Worm (Caenorhabditis elegans) whole organism, young adult: Measurements from ENCODE around the gene F48F5.8.

Experiments used
- B0261.1 ChIP-seq: sonication (generic microtip); optimal IDR thresholded peaks from 2 replicates; lab custom pipeline; 2016; ENCODE audit warnings: mild to moderate bottlenecking, missing genetic modification characterization, moderate library complexity, missing compliant biosample characterization
- B0336.3 ChIP-seq: fragments of 200-800 bp; sonication (Bioruptor generic); IDR thresholded peaks from 2 replicates; pipeline ENCODE4 v1.3.6; 2022; ENCODE audit warnings: missing genetic modification characterization, missing compliant biosample characterization
- F37B4.10 ChIP-seq: fragments of 200-800 bp; sonication (Bioruptor generic); IDR thresholded peaks from 2 replicates; pipeline ENCODE4 v1.3.6; 2022; ENCODE audit warnings: missing genetic modification characterization, missing compliant biosample characterization
- F39B2.1 ChIP-seq: fragments of 200-800 bp; sonication (Bioruptor generic); IDR thresholded peaks from 2 replicates; pipeline ENCODE4 v1.3.6; 2022; ENCODE audit warnings: missing genetic modification reagents, missing genetic modification characterization, missing compliant biosample characterization
- F52B5.7 ChIP-seq: sonication (generic microtip); optimal IDR thresholded peaks from 2 replicates; lab custom pipeline; 2016; ENCODE audit warnings: mild to moderate bottlenecking, missing genetic modification characterization, missing compliant biosample characterization
- T07F8.4 ChIP-seq: sonication (generic microtip); optimal IDR thresholded peaks from 2 replicates; lab custom pipeline; 2016; ENCODE audit warnings: mild to moderate bottlenecking, missing genetic modification characterization, moderate library complexity, missing compliant biosample characterization
- T26A5.8 ChIP-seq: sonication (generic microtip); optimal IDR thresholded peaks from 2 replicates; lab custom pipeline; 2016; ENCODE audit warnings: missing genetic modification characterization, missing compliant biosample characterization
- Y53F4B.3 ChIP-seq: fragments of 200-800 bp; sonication (Bioruptor generic); IDR thresholded peaks from 2 replicates; pipeline ENCODE4 v1.3.6; 2022; ENCODE audit warnings: missing genetic modification reagents, missing genetic modification characterization, missing compliant biosample characterization
- Y53G8AR.9 ChIP-seq: fragments of 200-800 bp; sonication (Bioruptor generic); conservative IDR thresholded peaks from 2 replicates; pipeline ENCODE4 v1.3.6; 2022; ENCODE audit warnings: missing genetic modification reagents, missing genetic modification characterization, missing compliant biosample characterization
- Y79H2A.3 ChIP-seq: fragments of 200-800 bp; sonication (Bioruptor generic); conservative IDR thresholded peaks from 2 replicates; pipeline ENCODE4 v1.3.6; 2022; ENCODE audit warnings: missing genetic modification reagents, missing genetic modification characterization, missing compliant biosample characterization
- akir-1 ChIP-seq: fragments of 200-800 bp; sonication (Bioruptor generic); optimal IDR thresholded peaks from 2 replicates; lab custom pipeline; 2018; ENCODE audit warnings: mild to moderate bottlenecking, missing genetic modification characterization, moderate library complexity, missing compliant biosample characterization
- attf-3 ChIP-seq: fragments of 200-800 bp; sonication (Bioruptor generic); conservative IDR thresholded peaks from 2 replicates; pipeline ENCODE4 v1.3.6; 2022; ENCODE audit warnings: missing genetic modification reagents, missing genetic modification characterization, missing compliant biosample characterization
- bed-1 ChIP-seq: fragments of 200-800 bp; sonication (Bioruptor generic); IDR thresholded peaks from 2 replicates; pipeline ENCODE4 v1.3.6; 2022; ENCODE audit warnings: missing genetic modification reagents, missing genetic modification characterization, missing compliant biosample characterization
- ccch-3 ChIP-seq: fragments of 200-800 bp; sonication (Bioruptor generic); optimal IDR thresholded peaks from 2 replicates; lab custom pipeline; 2018; ENCODE audit warnings: mild to moderate bottlenecking, missing genetic modification characterization, missing compliant biosample characterization
- cebp-1 ChIP-seq, 2 experiments: fragments of 200-800 bp in 1 of 2; sonication (Bioruptor generic) in 1 of 2; sonication (generic microtip) in 1 of 2; IDR thresholded peaks in 1 of 2; optimal IDR thresholded peaks in 1 of 2; 2 replicates each; pipeline versions ENCODE4 v1.3.6 to Lab custom; 2017 to 2022; ENCODE audit warnings: missing compliant biosample characterization in 2 of 2, missing genetic modification characterization in 2 of 2, mild to moderate bottlenecking in 1 of 2, missing genetic modification reagents in 1 of 2, moderate library complexity in 1 of 2
- ceh-100 ChIP-seq: fragments of 200-800 bp; sonication (Bioruptor generic); IDR thresholded peaks from 2 replicates; pipeline ENCODE4 v1.3.6; 2022; ENCODE audit warnings: missing genetic modification reagents, missing genetic modification characterization, missing compliant biosample characterization
- ceh-27 ChIP-seq: fragments of 200-800 bp; sonication (Bioruptor generic); optimal IDR thresholded peaks from 2 replicates; lab custom pipeline; 2018; ENCODE audit warnings: mild to moderate bottlenecking, missing genetic modification characterization, moderate library complexity, missing compliant biosample characterization
- chd-7 ChIP-seq: sonication (generic microtip); optimal IDR thresholded peaks from 2 replicates; lab custom pipeline; 2016; ENCODE audit warnings: mild to moderate bottlenecking, missing genetic modification characterization, moderate library complexity, missing compliant biosample characterization
- dpff-1 ChIP-seq: sonication (generic microtip); optimal IDR thresholded peaks from 2 replicates; lab custom pipeline; 2017; ENCODE audit warnings: mild to moderate bottlenecking, missing genetic modification characterization, missing compliant biosample characterization
- dpl-1 ChIP-seq: fragments of 150-350 bp; optimal IDR thresholded peaks from 2 replicates; lab custom pipeline; 2014; ENCODE audit warnings: missing biosample characterization, missing genetic modification reagents, missing genetic modification characterization
- ets-4 ChIP-seq: fragments of 200-800 bp; sonication (Bioruptor generic); optimal IDR thresholded peaks from 2 replicates; lab custom pipeline; 2018; ENCODE audit warnings: mild to moderate bottlenecking, missing genetic modification characterization, missing compliant biosample characterization
- fkh-3 ChIP-seq: sonication (generic microtip); optimal IDR thresholded peaks from 2 replicates; lab custom pipeline; 2016; ENCODE audit warnings: mild to moderate bottlenecking, missing genetic modification characterization, missing compliant biosample characterization
- him-1 ChIP-seq: sonication (generic microtip); optimal IDR thresholded peaks from 2 replicates; lab custom pipeline; 2016; ENCODE audit warnings: missing genotype, missing genetic modification reagents, missing genetic modification characterization, missing compliant biosample characterization
- hmg-1.2 ChIP-seq: fragments of 200-800 bp; sonication (Bioruptor generic); IDR thresholded peaks from 2 replicates; pipeline ENCODE4 v1.3.6; 2022; ENCODE audit warnings: missing genetic modification reagents, missing genetic modification characterization, missing compliant biosample characterization
- hrde-1 ChIP-seq: sonication (generic microtip); optimal IDR thresholded peaks from 2 replicates; lab custom pipeline; 2016; ENCODE audit warnings: missing genetic modification characterization, mild to moderate bottlenecking, missing compliant biosample characterization, moderate library complexity, missing genotype, missing genetic modification reagents, borderline replicate concordance
- lag-1 ChIP-seq: fragments of 200-800 bp; sonication (Bioruptor generic); IDR thresholded peaks from 2 replicates; pipeline ENCODE4 v1.3.6; 2022; ENCODE audit warnings: missing genetic modification reagents, missing genetic modification characterization, missing compliant biosample characterization
- let-526 ChIP-seq: fragments of 200-800 bp; sonication (Bioruptor generic); IDR thresholded peaks from 2 replicates; pipeline ENCODE4 v1.3.6; 2022; ENCODE audit warnings: missing genetic modification reagents, missing genetic modification characterization, missing compliant biosample characterization
- lir-1 ChIP-seq: fragments of 200-800 bp; sonication (Bioruptor generic); conservative IDR thresholded peaks from 2 replicates; pipeline ENCODE4 v1.3.6; 2022; ENCODE audit warnings: missing genetic modification reagents, missing genetic modification characterization, missing compliant biosample characterization
- lsl-1 ChIP-seq: fragments of 200-800 bp; sonication (Bioruptor generic); optimal IDR thresholded peaks from 2 replicates; lab custom pipeline; 2018; ENCODE audit warnings: mild to moderate bottlenecking, missing genetic modification characterization, moderate library complexity, missing compliant biosample characterization
- lsy-27 ChIP-seq: sonication (generic microtip); optimal IDR thresholded peaks from 2 replicates; lab custom pipeline; 2017; ENCODE audit warnings: missing genetic modification characterization, mild to moderate bottlenecking, missing compliant biosample characterization, antibody characterized with exemption, missing genotype, borderline replicate concordance; ENCODE audit not compliant: insufficient read depth
- madf-6 ChIP-seq: fragments of 200-800 bp; sonication (Bioruptor generic); IDR thresholded peaks from 2 replicates; pipeline ENCODE4 v1.3.6; 2022; ENCODE audit warnings: missing genetic modification reagents, missing genetic modification characterization, missing compliant biosample characterization
- mel-28 ChIP-seq: sonication (generic microtip); optimal IDR thresholded peaks from 2 replicates; lab custom pipeline; 2016; ENCODE audit warnings: borderline replicate concordance, mild to moderate bottlenecking, missing genetic modification characterization, missing compliant biosample characterization
- mes-4 ChIP-seq: sonication (generic microtip); optimal IDR thresholded peaks from 2 replicates; lab custom pipeline; 2016; ENCODE audit warnings: missing genotype, missing genetic modification characterization, missing compliant biosample characterization
- nhr-27 ChIP-seq: fragments of 200-800 bp; sonication (Bioruptor generic); optimal IDR thresholded peaks from 2 replicates; lab custom pipeline; 2018; ENCODE audit warnings: mild to moderate bottlenecking, missing genetic modification characterization, moderate library complexity, missing compliant biosample characterization
- nhr-90 ChIP-seq: sonication (generic microtip); optimal IDR thresholded peaks from 2 replicates; lab custom pipeline; 2016; ENCODE audit warnings: missing genotype, mild to moderate bottlenecking, missing genetic modification characterization, missing compliant biosample characterization
- pbrm-1 ChIP-seq: fragments of 200-800 bp; sonication (Bioruptor generic); IDR thresholded peaks from 2 replicates; pipeline ENCODE4 v1.3.6; 2022; ENCODE audit warnings: missing genetic modification reagents, missing genetic modification characterization, missing compliant biosample characterization
- sea-2 ChIP-seq: fragments of 200-800 bp; sonication (Bioruptor generic); IDR thresholded peaks from 2 replicates; pipeline ENCODE4 v1.3.6; 2022; ENCODE audit warnings: missing genetic modification characterization, missing compliant biosample characterization
- snpc-4 ChIP-seq, 5 experiments: fragments of 150-350 bp in 1 of 5; sonication (generic microtip) in 4 of 5; optimal IDR thresholded peaks; 2 replicates each; lab custom pipeline; 2014 to 2018; ENCODE audit warnings: missing genetic modification characterization in 5 of 5, missing biosample characterization in 3 of 5, antibody characterized with exemption in 2 of 5, mild to moderate bottlenecking in 2 of 5, missing compliant biosample characterization in 2 of 5, missing genotype in 2 of 5, moderate library complexity in 2 of 5, missing genetic modification reagents in 1 of 5
- somi-1 ChIP-seq: fragments of 200-800 bp; sonication (Bioruptor generic); optimal IDR thresholded peaks from 2 replicates; lab custom pipeline; 2018; ENCODE audit warnings: mild to moderate bottlenecking, missing genetic modification characterization, missing compliant biosample characterization
- unc-130 ChIP-seq: sonication (generic microtip); optimal IDR thresholded peaks from 2 replicates; lab custom pipeline; 2016; ENCODE audit warnings: missing genetic modification reagents, missing genetic modification characterization, missing compliant biosample characterization
- zfh-2 ChIP-seq: fragments of 200-800 bp; sonication (Bioruptor generic); conservative IDR thresholded peaks from 2 replicates; pipeline ENCODE4 v1.3.6; 2022; ENCODE audit warnings: missing genetic modification reagents, missing genetic modification characterization, missing compliant biosample characterization
- zim-3 ChIP-seq: sonication (generic microtip); optimal IDR thresholded peaks from 2 replicates; lab custom pipeline; 2017; ENCODE audit warnings: mild to moderate bottlenecking, missing genetic modification characterization, moderate library complexity, missing compliant biosample characterization
- ztf-22 ChIP-seq: fragments of 200-800 bp; sonication (Bioruptor generic); optimal IDR thresholded peaks from 2 replicates; lab custom pipeline; 2018; ENCODE audit warnings: mild to moderate bottlenecking, missing genetic modification characterization, moderate library complexity, missing compliant biosample characterization
- ztf-28 ChIP-seq: fragments of 200-800 bp; sonication (Bioruptor generic); IDR thresholded peaks from 2 replicates; pipeline ENCODE4 v1.3.6; 2022; ENCODE audit warnings: missing genetic modification reagents, missing genetic modification characterization, missing compliant biosample characterization
- ztf-3 ChIP-seq: fragments of 200-800 bp; sonication (Bioruptor generic); optimal IDR thresholded peaks from 2 replicates; lab custom pipeline; 2018; ENCODE audit warnings: mild to moderate bottlenecking, missing genetic modification characterization, missing compliant biosample characterization

The F48F5.8 gene

ce11 chrV:20424229-20425182 lies 636 bp upstream of the F48F5.8 start:
- no peak for TF ChIP-seq ceh-100
- no peak for TF ChIP-seq B0261.1 (tag; lab: Kevin White, UChicago)
- no peak for TF ChIP-seq bed-1 (GFP tag; lab: Robert Waterston, UW)
- no peak for TF ChIP-seq ccch-3 (GFP tag; lab: Kevin White, UChicago)
- peak; percentile 64 for TF ChIP-seq ceh-27 (GFP tag; lab: Kevin White, UChicago)
- TF ChIP-seq B0336.3: no peak
- TF ChIP-seq somi-1 (GFP tag; lab: Kevin White, UChicago): no peak
- no peak for TF ChIP-seq akir-1 (GFP tag; lab: Kevin White, UChicago)
- TF ChIP-seq lir-1: no peak
- no peak for TF ChIP-seq T07F8.4
- no peak for TF ChIP-seq zim-3
- TF ChIP-seq Y53F4B.3 (GFP tag; lab: Robert Waterston, UW): no peak
- TF ChIP-seq zfh-2 (GFP tag; lab: Robert Waterston, UW): no peak
- no peak for TF ChIP-seq ztf-3 (GFP tag; lab: Kevin White, UChicago)
- no peak for TF ChIP-seq attf-3 (GFP tag; lab: Robert Waterston, UW)
- TF ChIP-seq ets-4: no peak
- peak; percentile 66; the same call in 1 of the 2 replicates for TF ChIP-seq hmg-1.2 (GFP tag; lab: Robert Waterston, UW)
- TF ChIP-seq lsy-27 (tag; lab: Kevin White, UChicago): no peak
- TF ChIP-seq let-526: no peak
- no peak for TF ChIP-seq ztf-22 (GFP tag; lab: Kevin White, UChicago)
- TF ChIP-seq Y53G8AR.9 (GFP tag; lab: Robert Waterston, UW): no peak
- TF ChIP-seq F37B4.10 (GFP tag; lab: Robert Waterston, UW): no peak
- TF ChIP-seq dpff-1: no peak
- TF ChIP-seq Y79H2A.3 (GFP tag; lab: Robert Waterston, UW): no peak
- no peak for TF ChIP-seq F52B5.7 (tag; lab: Kevin White, UChicago)
- TF ChIP-seq hrde-1 (tag; lab: Kevin White, UChicago): no peak
- TF ChIP-seq fkh-3 (tag; lab: Kevin White, UChicago): no peak
- no peak for TF ChIP-seq lsl-1
- TF ChIP-seq nhr-90 (tag; lab: Kevin White, UChicago): no peak
- TF ChIP-seq nhr-27 (tag; lab: Kevin White, UChicago): no peak
- TF ChIP-seq madf-6 (GFP tag; lab: Robert Waterston, UW): peak; percentile 14; the same call in 1 of the 2 replicates
- TF ChIP-seq snpc-4 (GFP tag; optimal IDR thresholded peaks at IDR 0.05; lab: Kevin White, UChicago): no peak
- TF ChIP-seq snpc-4 (tag; optimal IDR thresholded peaks at IDR 0.05; lab: Kevin White, UChicago): no peak
- no peak for TF ChIP-seq cebp-1 (GFP tag; IDR thresholded peaks at IDR 0.05; lab: Robert Waterston, UW)
- TF ChIP-seq cebp-1 (tag; optimal IDR thresholded peaks at IDR 0.05; lab: Kevin White, UChicago): peak; percentile 33
- no peak for TF ChIP-seq mes-4 (tag; lab: Kevin White, UChicago)
- no peak for TF ChIP-seq unc-130 (GFP tag; lab: Kevin White, UChicago)
- TF ChIP-seq dpl-1 (GFP tag; lab: Kevin White, UChicago): peak; percentile 46
- no peak for TF ChIP-seq T26A5.8 (tag; lab: Kevin White, UChicago)
- TF ChIP-seq F39B2.1: no peak
- peak; percentile 55; the same call in 1 of the 2 replicates for TF ChIP-seq ztf-28 (GFP tag; lab: Robert Waterston, UW)
- TF ChIP-seq lag-1 (GFP tag; lab: Robert Waterston, UW): no peak
- TF ChIP-seq chd-7 (tag; lab: Kevin White, UChicago): no peak
- 0 out of 2 replicates have a peak, but pooled peaks have one; percentile 11 for TF ChIP-seq pbrm-1 (GFP tag; lab: Robert Waterston, UW)
- TF ChIP-seq him-1 (tag; lab: Kevin White, UChicago): no peak
- TF ChIP-seq mel-28 (tag; lab: Kevin White, UChicago): no peak
- TF ChIP-seq sea-2: no peak
